Fruit fly (Drosophila melanogaster) whole organism, embryonic: Measurements from ENCODE around the gene CG9297.

Experiments used
- Adf1 ChIP-seq: fragments of 200-800 bp; sonication (Bioruptor generic); IDR thresholded peaks from 2 replicates; pipeline ENCODE4 v1.3.6; 2022; ENCODE audit warnings: missing biosample characterization, missing genetic modification characterization
- Bdp1 ChIP-seq: fragments of 200-800 bp; sonication (Bioruptor generic); optimal IDR thresholded peaks from 3 replicates; lab custom pipeline; 2016; ENCODE audit warnings: missing biosample characterization, missing genetic modification characterization
- CG11560 ChIP-seq: fragments of 200-800 bp; sonication (Bioruptor generic); IDR thresholded peaks from 3 replicates; pipeline ENCODE4 v1.3.6; 2022; ENCODE audit warnings: missing biosample characterization, missing genetic modification characterization
- CG13624 ChIP-seq: fragments of 200-800 bp; sonication (Bioruptor generic); optimal IDR thresholded peaks from 2 replicates; lab custom pipeline; 2016; ENCODE audit warnings: missing biosample characterization, missing genetic modification characterization
- CG14050 ChIP-seq: fragments of 200-800 bp; sonication (Bioruptor generic); IDR thresholded peaks from 3 replicates; pipeline ENCODE4 v1.3.6; 2022; ENCODE audit warnings: missing biosample characterization, missing genetic modification characterization
- CG14860 ChIP-seq: fragments of 200-800 bp; sonication (Bioruptor generic); IDR thresholded peaks from 3 replicates; pipeline ENCODE4 v1.3.6; 2022; ENCODE audit warnings: missing biosample characterization, missing genetic modification characterization; ENCODE audit not compliant: partially characterized antibody
- CG1647 ChIP-seq: fragments of 200-800 bp; sonication (Bioruptor generic); optimal IDR thresholded peaks from 3 replicates; lab custom pipeline; 2016; ENCODE audit warnings: missing biosample characterization, missing genetic modification characterization
- CG17385 ChIP-seq: fragments of 200-800 bp; sonication (Bioruptor generic); optimal IDR thresholded peaks from 3 replicates; lab custom pipeline; 2018; ENCODE audit warnings: missing biosample characterization, mild to moderate bottlenecking, missing genetic modification characterization
- CG30020 ChIP-seq: fragments of 200-800 bp; optimal IDR thresholded peaks from 2 replicates; lab custom pipeline; 2019; ENCODE audit warnings: missing biosample characterization, mild to moderate bottlenecking, missing genetic modification characterization, moderate library complexity
- CG33213 ChIP-seq: fragments of 200-800 bp; sonication (Bioruptor generic); optimal IDR thresholded peaks from 3 replicates; lab custom pipeline; 2016; ENCODE audit warnings: missing biosample characterization, missing genetic modification characterization
- CG34224 ChIP-seq: fragments of 200-800 bp; sonication (Bioruptor generic); IDR thresholded peaks from 3 replicates; pipeline ENCODE4 v1.3.6; 2022; ENCODE audit warnings: missing biosample characterization, missing genetic modification characterization; ENCODE audit not compliant: partially characterized antibody
- CG3838 ChIP-seq: fragments of 200-800 bp; sonication (Bioruptor generic); optimal IDR thresholded peaks from 3 replicates; lab custom pipeline; 2016; ENCODE audit warnings: missing biosample characterization, missing genetic modification characterization
- CG6175 ChIP-seq: fragments of 200-800 bp; sonication (Bioruptor generic); IDR thresholded peaks from 3 replicates; pipeline ENCODE4 v1.3.6; 2022; ENCODE audit warnings: missing biosample characterization, missing genetic modification characterization
- CG6689 ChIP-seq: fragments of 200-800 bp; sonication (Bioruptor generic); IDR thresholded peaks from 2 replicates; pipeline ENCODE4 v1.3.6; 2022; ENCODE audit warnings: missing biosample characterization, missing genetic modification characterization
- CG6791 ChIP-seq: fragments of 200-800 bp; sonication (Bioruptor generic); IDR thresholded peaks from 3 replicates; pipeline ENCODE4 v1.3.6; 2022; ENCODE audit warnings: missing biosample characterization, missing genetic modification characterization; ENCODE audit not compliant: partially characterized antibody
- CG7745 ChIP-seq: fragments of 200-800 bp; sonication (Bioruptor generic); optimal IDR thresholded peaks from 2 replicates; lab custom pipeline; 2018; ENCODE audit warnings: missing biosample characterization, mild to moderate bottlenecking, missing genetic modification characterization, moderate library complexity
- CG7963 ChIP-seq: fragments of 200-800 bp; sonication (Bioruptor generic); IDR thresholded peaks from 3 replicates; pipeline ENCODE4 v1.3.6; 2022; ENCODE audit warnings: missing biosample characterization, missing genetic modification characterization; ENCODE audit not compliant: partially characterized antibody
- CG8944 ChIP-seq: fragments of 200-800 bp; sonication (Bioruptor generic); optimal IDR thresholded peaks from 3 replicates; lab custom pipeline; 2016; ENCODE audit warnings: missing biosample characterization, missing genetic modification characterization
- CkIIα-i1 ChIP-seq: fragments of 200-800 bp; sonication (Bioruptor generic); IDR thresholded peaks from 2 replicates; pipeline ENCODE4 v1.3.6; 2022; ENCODE audit warnings: missing biosample characterization, missing genetic modification characterization
- CoRest ChIP-seq: fragments of 200-800 bp; sonication (Bioruptor generic); optimal IDR thresholded peaks from 3 replicates; lab custom pipeline; 2018; ENCODE audit warnings: missing biosample characterization, mild to moderate bottlenecking, missing genetic modification characterization, moderate library complexity
- Dip2 ChIP-seq: fragments of 200-800 bp; sonication (Bioruptor generic); IDR thresholded peaks from 2 replicates; pipeline ENCODE4 v1.3.6; 2022; ENCODE audit warnings: missing biosample characterization, missing genetic modification characterization
- Dip3 ChIP-seq: fragments of 200-800 bp; sonication (Bioruptor generic); optimal IDR thresholded peaks from 3 replicates; lab custom pipeline; 2016; ENCODE audit warnings: missing biosample characterization, missing genetic modification characterization
- Dll ChIP-seq: fragments of 200-800 bp; sonication (Bioruptor generic); IDR thresholded peaks from 4 replicates; pipeline ENCODE4 v1.3.6; 2022; ENCODE audit warnings: missing biosample characterization, missing genetic modification characterization; ENCODE audit not compliant: partially characterized antibody
- Ets65A ChIP-seq: fragments of 200-800 bp; sonication (Bioruptor generic); peaks from one replicate; lab custom pipeline; 2016; ENCODE audit warnings: missing biosample characterization, missing genetic modification characterization
- HLH54F ChIP-seq: fragments of 200-800 bp; sonication (Bioruptor generic); optimal IDR thresholded peaks from 3 replicates; lab custom pipeline; 2016; ENCODE audit warnings: missing biosample characterization, missing genetic modification characterization
- Hr3 ChIP-seq: fragments of 200-800 bp; sonication (Bioruptor generic); optimal IDR thresholded peaks from 3 replicates; lab custom pipeline; 2016; ENCODE audit warnings: missing biosample characterization, missing genetic modification characterization
- Kr ChIP-seq: fragments of 200-800 bp; sonication (Bioruptor generic); optimal IDR thresholded peaks from 2 replicates; lab custom pipeline; 2017; ENCODE audit warnings: missing biosample characterization, mild to moderate bottlenecking, missing genetic modification characterization
- Rx ChIP-seq: fragments of 200-800 bp; sonication (Bioruptor generic); IDR thresholded peaks from 2 replicates; pipeline ENCODE4 v1.3.6; 2022; ENCODE audit warnings: missing biosample characterization, missing genetic modification characterization
- abd-A ChIP-seq: fragments of 200-800 bp; sonication (Bioruptor generic); optimal IDR thresholded peaks from 3 replicates; lab custom pipeline; 2019; ENCODE audit warnings: missing biosample characterization, mild to moderate bottlenecking, missing genetic modification characterization, moderate library complexity
- ato ChIP-seq: fragments of 200-800 bp; sonication (Bioruptor generic); IDR thresholded peaks from 2 replicates; pipeline ENCODE4 v1.3.6; 2022; ENCODE audit warnings: missing biosample characterization, missing genetic modification characterization; ENCODE audit not compliant: partially characterized antibody
- chinmo ChIP-seq: fragments of 200-800 bp; sonication (Bioruptor generic); IDR thresholded peaks from 4 replicates; pipeline ENCODE4 v1.3.6; 2022; ENCODE audit warnings: missing biosample characterization, missing genetic modification characterization; ENCODE audit not compliant: partially characterized antibody
- dan ChIP-seq: fragments of 200-800 bp; sonication (Bioruptor generic); IDR thresholded peaks from 2 replicates; pipeline ENCODE4 v1.3.6; 2022; ENCODE audit warnings: missing biosample characterization, missing genetic modification characterization
- en ChIP-seq: fragments of 200-800 bp; sonication (Bioruptor generic); optimal IDR thresholded peaks from 2 replicates; lab custom pipeline; 2016; ENCODE audit warnings: missing biosample characterization, missing genetic modification characterization
- fd3F ChIP-seq: fragments of 200-800 bp; sonication (Bioruptor generic); optimal IDR thresholded peaks from 2 replicates; lab custom pipeline; 2018; ENCODE audit warnings: missing biosample characterization, mild to moderate bottlenecking, missing genetic modification characterization, moderate library complexity
- ftz-f1 ChIP-seq: fragments of 200-800 bp; sonication (Bioruptor generic); optimal IDR thresholded peaks from 2 replicates; lab custom pipeline; 2016; ENCODE audit warnings: missing biosample characterization, missing genetic modification characterization
- gce ChIP-seq: fragments of 200-800 bp; sonication (Bioruptor generic); IDR thresholded peaks from 3 replicates; pipeline ENCODE4 v1.3.6; 2022; ENCODE audit warnings: missing biosample characterization, missing genetic modification characterization
- gfzf ChIP-seq: fragments of 200-800 bp; sonication (Bioruptor generic); optimal IDR thresholded peaks from 2 replicates; lab custom pipeline; 2016; ENCODE audit warnings: missing biosample characterization, mild to moderate bottlenecking, missing genetic modification characterization, moderate library complexity
- ham ChIP-seq: fragments of 200-800 bp; sonication (Bioruptor generic); IDR thresholded peaks from 2 replicates; pipeline ENCODE4 v1.3.6; 2022; ENCODE audit warnings: missing biosample characterization, missing genetic modification characterization
- kni ChIP-seq: fragments of 200-800 bp; sonication (Bioruptor generic); optimal IDR thresholded peaks from 3 replicates; lab custom pipeline; 2017; ENCODE audit warnings: mild to moderate bottlenecking, missing biosample characterization, missing genetic modification reagents, missing genetic modification characterization
- knrl ChIP-seq: fragments of 200-800 bp; sonication (Bioruptor generic); IDR thresholded peaks from 3 replicates; pipeline ENCODE4 v1.3.6; 2022; ENCODE audit warnings: missing biosample characterization, missing genetic modification characterization; ENCODE audit not compliant: partially characterized antibody
- lmd ChIP-seq: fragments of 200-800 bp; sonication (Bioruptor generic); IDR thresholded peaks from 2 replicates; pipeline ENCODE4 v1.3.6; 2022; ENCODE audit warnings: missing biosample characterization, missing genetic modification characterization
- luna ChIP-seq: fragments of 200-800 bp; sonication (Bioruptor generic); optimal IDR thresholded peaks from 2 replicates; lab custom pipeline; 2016; ENCODE audit warnings: missing biosample characterization, missing genetic modification characterization
- nerfin-2 ChIP-seq: fragments of 200-800 bp; sonication (Bioruptor generic); IDR thresholded peaks from 2 replicates; pipeline ENCODE4 v1.3.6; 2022; ENCODE audit warnings: missing biosample characterization, missing genetic modification characterization; ENCODE audit not compliant: partially characterized antibody
- oc ChIP-seq: fragments of 200-800 bp; sonication (Bioruptor generic); optimal IDR thresholded peaks from 2 replicates; lab custom pipeline; 2018; ENCODE audit warnings: missing biosample characterization, mild to moderate bottlenecking, missing genetic modification characterization, moderate library complexity
- odd ChIP-seq: fragments of 200-800 bp; sonication (Bioruptor generic); optimal IDR thresholded peaks from 2 replicates; lab custom pipeline; 2017; ENCODE audit warnings: missing biosample characterization, mild to moderate bottlenecking, missing genetic modification characterization
- psq ChIP-seq: fragments of 200-800 bp; sonication (Bioruptor generic); optimal IDR thresholded peaks from 2 replicates; lab custom pipeline; 2017; ENCODE audit warnings: missing biosample characterization, missing genetic modification characterization
- sens ChIP-seq: fragments of 200-800 bp; sonication (Bioruptor generic); peaks from one replicate; lab custom pipeline; 2016; ENCODE audit warnings: missing biosample characterization, missing genetic modification characterization
- slbo ChIP-seq: fragments of 200-800 bp; sonication (Bioruptor generic); IDR thresholded peaks from 2 replicates; pipeline ENCODE4 v1.3.6; 2022; ENCODE audit warnings: missing biosample characterization, missing genetic modification characterization
- tna ChIP-seq: fragments of 200-800 bp; sonication (Bioruptor generic); IDR thresholded peaks from 2 replicates; pipeline ENCODE4 v1.3.6; 2022; ENCODE audit warnings: missing biosample characterization, missing genetic modification characterization; ENCODE audit not compliant: partially characterized antibody
- vnd ChIP-seq: fragments of 200-800 bp; sonication (Bioruptor generic); IDR thresholded peaks from 3 replicates; pipeline ENCODE4 v1.3.6; 2022; ENCODE audit warnings: missing biosample characterization, missing genetic modification characterization; ENCODE audit not compliant: partially characterized antibody

Gene CG9297

dm6 chr3R:13797823-13798446 is 26.6 kb downstream of the CG9297 start (continued):
- TF ChIP-seq CG1647, result no peak
- no peak for TF ChIP-seq odd (GFP tag; lab: Kevin White, UChicago)
- TF ChIP-seq CG6791 (GFP tag; lab: Robert Waterston, UW), result peak; percentile 82
- TF ChIP-seq Dip3 (GFP tag; lab: Kevin White, UChicago), result no peak
- no peak for TF ChIP-seq en (GFP tag; lab: Kevin White, UChicago)
- peak; percentile 50; the same call in 1 of the 4 replicates for TF ChIP-seq chinmo (GFP tag; lab: Robert Waterston, UW)
- TF ChIP-seq abd-A (tag; lab: Kevin White, UChicago), result no peak
- peak; percentile 65 for TF ChIP-seq vnd (GFP tag; lab: Robert Waterston, UW)
- TF ChIP-seq tna, result peak; percentile 73
- TF ChIP-seq luna (GFP tag; lab: Kevin White, UChicago), result no peak
- TF ChIP-seq slbo (GFP tag; lab: Robert Waterston, UW), result no peak
- TF ChIP-seq CG14050, result no peak
- TF ChIP-seq knrl (GFP tag; lab: Robert Waterston, UW), result peak; percentile 63
- no peak for TF ChIP-seq CoRest
- no peak for TF ChIP-seq CkIIα-i1
- no peak for TF ChIP-seq HLH54F (GFP tag; lab: Kevin White, UChicago)
- no peak for TF ChIP-seq Rx (GFP tag; lab: Robert Waterston, UW)
- no peak for TF ChIP-seq CG6175 (GFP tag; lab: Robert Waterston, UW)
- no peak for TF ChIP-seq Kr (GFP tag; lab: Kevin White, UChicago)
- TF ChIP-seq lmd (GFP tag; lab: Robert Waterston, UW), result no peak
- TF ChIP-seq CG34224 (GFP tag; lab: Robert Waterston, UW), result peak; percentile 50; the same call in 2 of the 3 replicates
- TF ChIP-seq Dll (GFP tag; lab: Robert Waterston, UW), result peak; percentile 56; the same call in 2 of the 4 replicates
- TF ChIP-seq gce (GFP tag; lab: Robert Waterston, UW), result no peak
- TF ChIP-seq dan (GFP tag; lab: Robert Waterston, UW), result no peak
- TF ChIP-seq Ets65A (GFP tag; lab: Kevin White, UChicago), result no peak
- no peak for TF ChIP-seq CG11560 (tag; lab: Robert Waterston, UW)
- TF ChIP-seq kni, result no peak
- no peak for TF ChIP-seq Adf1 (GFP tag; lab: Robert Waterston, UW)
- peak; percentile 46; the same call in 1 of the 2 replicates for TF ChIP-seq ato (GFP tag; lab: Robert Waterston, UW)
- peak; percentile 45 for TF ChIP-seq sens (GFP tag; lab: Kevin White, UChicago)
- TF ChIP-seq CG33213, result no peak
- TF ChIP-seq ham (GFP tag; lab: Robert Waterston, UW), result no peak
- no peak for TF ChIP-seq ftz-f1
- TF ChIP-seq CG6689 (GFP tag; lab: Robert Waterston, UW), result no peak
- no peak for TF ChIP-seq fd3F
- no peak for TF ChIP-seq CG7745 (tag; lab: Kevin White, UChicago)
- TF ChIP-seq CG8944 (GFP tag; lab: Kevin White, UChicago), result no peak
- no peak for TF ChIP-seq Hr3
- TF ChIP-seq CG13624 (GFP tag; lab: Kevin White, UChicago), result no peak
- TF ChIP-seq Dip2 (GFP tag; lab: Robert Waterston, UW), result no peak
- TF ChIP-seq CG14860 (GFP tag; lab: Robert Waterston, UW), result peak; percentile 75
- peak; percentile 79 for TF ChIP-seq nerfin-2
- no peak for TF ChIP-seq CG17385 (GFP tag; lab: Kevin White, UChicago)
- TF ChIP-seq psq (GFP tag; lab: Kevin White, UChicago), result no peak
- TF ChIP-seq Bdp1, result peak; percentile 97
- no peak for TF ChIP-seq gfzf (GFP tag; lab: Kevin White, UChicago)
- no peak for TF ChIP-seq CG30020
- TF ChIP-seq CG3838, result no peak
- TF ChIP-seq CG7963 (GFP tag; lab: Robert Waterston, UW), result peak; percentile 68
- no peak for TF ChIP-seq oc
